Worm (Caenorhabditis elegans): ENCODE measurements around the gene F31D5.7.

The F31D5.7 gene

DNA sequence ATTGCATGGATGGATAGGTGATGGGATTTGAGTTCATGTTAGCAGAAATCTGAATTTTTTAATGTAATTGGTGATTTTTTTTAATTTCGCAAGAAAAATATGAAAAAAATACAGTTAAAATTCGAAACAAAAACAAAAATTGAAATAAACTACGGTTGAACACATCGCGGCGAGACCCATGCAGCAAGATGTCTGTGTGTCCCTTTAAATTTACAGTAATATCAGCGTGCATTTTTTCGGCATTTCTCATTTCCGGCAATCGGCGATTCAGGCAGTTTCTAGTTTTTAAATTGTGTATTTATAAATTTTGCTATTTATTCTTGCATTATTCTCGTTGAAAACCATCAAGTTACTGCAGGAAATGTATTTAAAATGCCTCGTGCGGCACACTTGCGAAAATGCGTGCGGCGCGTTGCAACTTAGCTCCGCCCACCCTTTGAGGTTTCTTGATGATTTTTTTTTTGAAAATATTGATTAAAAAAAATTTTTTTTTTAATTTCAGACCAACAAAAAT lies 26.5 kb downstream of the F31D5.7 start, which contains the start of the genes fbxc-44 and C16A11.2 (continued):
- TF ChIP-seq snpc-3.4 (tag; optimal IDR thresholded peaks at IDR 0.05) (no peak), madf-8 (GFP tag; conservative IDR thresholded peaks at IDR 0.05) (peak; percentile 83), gei-17 (GFP tag; optimal IDR thresholded peaks at IDR 0.05) (no peak), ztf-26 (tag; optimal IDR thresholded peaks at IDR 0.05) (no peak), attf-3 (GFP tag; conservative IDR thresholded peaks at IDR 0.05) (no peak), F10E7.11 (tag; optimal IDR thresholded peaks at IDR 0.05) (no peak), atf-7 (tag; optimal IDR thresholded peaks at IDR 0.05) (no peak), mxl-1 (tag; optimal IDR thresholded peaks at IDR 0.05) (no peak), B0035.1 (tag; optimal IDR thresholded peaks at IDR 0.05) (no peak), aptf-3 (GFP tag; IDR thresholded peaks at IDR 0.05) (no peak), lag-1 (GFP tag; IDR thresholded peaks at IDR 0.05) (no peak), ztf-28 (GFP tag; IDR thresholded peaks at IDR 0.05) (no peak), mel-28 (tag; optimal IDR thresholded peaks at IDR 0.05; ENCODE audit: borderline replicate concordance) (no peak), rcor-1 (GFP tag; IDR thresholded peaks at IDR 0.05) (no peak), madf-6 (GFP tag; IDR thresholded peaks at IDR 0.05) (peak; percentile 92), chd-7 (tag; optimal IDR thresholded peaks at IDR 0.05) (no peak), akir-1 (GFP tag; optimal IDR thresholded peaks at IDR 0.05) (no peak), ceh-27 (GFP tag; optimal IDR thresholded peaks at IDR 0.05) (no peak), ceh-79 (tag; optimal IDR thresholded peaks at IDR 0.05) (no peak), T26A5.8 (tag; optimal IDR thresholded peaks at IDR 0.05) (no peak), lin-54 (GFP tag; optimal IDR thresholded peaks at IDR 0.05) (peak; percentile 46), ztf-6 (GFP tag; IDR thresholded peaks at IDR 0.05) (no peak), ztf-22 (GFP tag; optimal IDR thresholded peaks at IDR 0.05) (no peak), F49E8.2 (tag; optimal IDR thresholded peaks at IDR 0.05; ENCODE audit: insufficient read depth) (peak; percentile 22), D2030.7 (GFP tag; IDR thresholded peaks at IDR 0.05) (peak; percentile 56; the same call in 1 of the 2 replicates), sdz-38 (tag; optimal IDR thresholded peaks at IDR 0.05) (no peak), nhr-27 (tag; optimal IDR thresholded peaks at IDR 0.05) (no peak), tbp1 (GFP tag; optimal IDR thresholded peaks at IDR 0.05) (peak; percentile 26), F23B12.7 (tag; optimal IDR thresholded peaks at IDR 0.05; ENCODE audit: insufficient read depth) (peak; percentile 24), F55B11.4 (tag; optimal IDR thresholded peaks at IDR 0.05; ENCODE audit: borderline replicate concordance, insufficient read depth) (no peak), nhr-90 (tag; optimal IDR thresholded peaks at IDR 0.05) (no peak), F57C9.4 (tag; optimal IDR thresholded peaks at IDR 0.05) (no peak), F57A8.1 (GFP tag; optimal IDR thresholded peaks at IDR 0.05) (no peak), nhr-120 (GFP tag; IDR thresholded peaks at IDR 0.05) (no peak), F52B5.7 (tag; optimal IDR thresholded peaks at IDR 0.05) (no peak), B0261.1 (tag; optimal IDR thresholded peaks at IDR 0.05) (no peak), madf-3 (GFP tag; IDR thresholded peaks at IDR 0.05) (no peak), egrh-3 (GFP tag; IDR thresholded peaks at IDR 0.05) (no peak), nfya-2 (GFP tag; IDR thresholded peaks at IDR 0.05) (no peak), lir-1 (GFP tag; conservative IDR thresholded peaks at IDR 0.05) (no peak), ztf-25 (GFP tag; IDR thresholded peaks at IDR 0.05) (no peak), F22D6.2 (tag; optimal IDR thresholded peaks at IDR 0.05) (no peak), dpff-1 (tag; optimal IDR thresholded peaks at IDR 0.05) (no peak), lsl-1 (GFP tag; optimal IDR thresholded peaks at IDR 0.05) (peak; percentile 96), egl-18 (GFP tag; IDR thresholded peaks at IDR 0.05) (no peak), hlh-12 (tag; optimal IDR thresholded peaks at IDR 0.05) (no peak), ztf-18 (tag; optimal IDR thresholded peaks at IDR 0.05) (no peak), F33H1.4 (GFP tag; IDR thresholded peaks at IDR 0.05) (peak; percentile 94), madf-10 (tag; optimal IDR thresholded peaks at IDR 0.05) (no peak), hmg-20 (GFP tag; IDR thresholded peaks at IDR 0.05) (no peak)
